Worm (Caenorhabditis elegans) whole organism, young adult: ENCODE data around the gene fcmt-1.

Experiments used
- B0336.3 ChIP-seq: fragments of 200-800 bp; sonication (Bioruptor generic); IDR thresholded peaks from 2 replicates; pipeline ENCODE4 v1.3.6; 2022; ENCODE audit warnings: missing genetic modification characterization, missing compliant biosample characterization
- ceh-79 ChIP-seq: sonication (generic microtip); optimal IDR thresholded peaks from 2 replicates; lab custom pipeline; 2017; ENCODE audit warnings: mild to moderate bottlenecking, missing genetic modification characterization, missing compliant biosample characterization
- chd-7 ChIP-seq: sonication (generic microtip); optimal IDR thresholded peaks from 2 replicates; lab custom pipeline; 2016; ENCODE audit warnings: mild to moderate bottlenecking, missing genetic modification characterization, moderate library complexity, missing compliant biosample characterization
- dpl-1 ChIP-seq: fragments of 150-350 bp; optimal IDR thresholded peaks from 2 replicates; lab custom pipeline; 2014; ENCODE audit warnings: missing biosample characterization, missing genetic modification reagents, missing genetic modification characterization
- madf-10 ChIP-seq: sonication (generic microtip); optimal IDR thresholded peaks from 2 replicates; lab custom pipeline; 2016; ENCODE audit warnings: mild to moderate bottlenecking, missing genetic modification characterization, missing compliant biosample characterization

- TF ChIP-seq chd-7 (tag; lab: Kevin White, UChicago) (no peak), madf-10 (no peak), dpl-1 (GFP tag; lab: Kevin White, UChicago) (no peak), B0336.3 (GFP tag; lab: Robert Waterston, UW) (no peak), ceh-79 (tag; lab: Kevin White, UChicago) (no peak)
These were observed 38.5 kb upstream of the fcmt-1 start for ce11 chrII:11747889-11748288.
